Worm (Caenorhabditis elegans): ENCODE data around the gene ZK632.10.
"Not testable (repeated sequence)": the region's sequence is repeated elsewhere in the genome, so short reads cannot be mapped to it uniquely, and the experiment has no call there.

ZK632.10 gene

ce11 chrIII:9853667-9854620 is 26.4 kb upstream of the ZK632.10 start:
- peak; percentile 72; the same call in 1 of the 2 replicates for TF ChIP-seq Y56A3A.18 (GFP tag; IDR thresholded peaks at IDR 0.05)
- peak in 1 of 3 experiments; percentile 2 for TF ChIP-seq lin-35 (GFP tag; optimal IDR thresholded peaks at IDR 0.05)
- peak; percentile 25; the same call in 1 of the 2 replicates for TF ChIP-seq pbrm-1 (GFP tag; IDR thresholded peaks at IDR 0.05)
- peak; percentile 63; the same call in 1 of the 2 replicates for TF ChIP-seq B0336.3 (GFP tag; IDR thresholded peaks at IDR 0.05)
- TF ChIP-seq somi-1 (GFP tag; optimal IDR thresholded peaks at IDR 0.05), result peak; percentile 2
- no peak; the same call in 1 of the 2 replicates for TF ChIP-seq hmg-1.2 (GFP tag; IDR thresholded peaks at IDR 0.05)
- TF ChIP-seq repo-1 (tag; optimal IDR thresholded peaks at IDR 0.05), result peak; percentile 77
- peak; percentile 98 for TF ChIP-seq him-1 (tag; optimal IDR thresholded peaks at IDR 0.05)
- TF ChIP-seq nhr-27 (tag; optimal IDR thresholded peaks at IDR 0.05), result no peak
- 0 out of 2 replicates have a peak, but pooled peaks have one; percentile 51 for TF ChIP-seq Y53G8AR.9 (GFP tag; conservative IDR thresholded peaks at IDR 0.05)

DNA sequence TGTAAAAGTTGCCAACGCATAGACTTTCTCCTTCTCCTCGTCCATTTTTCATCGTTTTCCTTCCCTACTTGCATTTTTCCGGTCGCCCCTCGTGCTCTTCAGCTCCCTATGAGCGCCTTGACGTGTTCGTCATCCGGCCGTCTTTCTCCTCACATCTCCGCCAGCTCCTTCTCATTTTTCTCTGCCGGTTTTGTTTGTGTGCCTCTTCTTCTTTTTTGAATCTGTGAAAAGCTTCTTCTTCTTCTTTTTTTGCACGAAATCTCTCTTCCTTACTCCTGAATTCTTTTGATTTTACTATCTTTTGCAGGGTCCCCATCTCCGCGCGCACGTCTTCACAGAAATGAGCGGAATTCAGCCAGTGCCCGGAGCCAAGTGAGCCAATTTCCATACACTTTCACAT is 24.0 kb upstream of the ZK632.10 start, which contains the start of gene K11H3.3:
Gene K11H3.3, plus strand, starts transcription at position 308 of the 400 bp plus-strand sequence.
- TF ChIP-seq dox-1 (GFP tag; IDR thresholded peaks at IDR 0.05), result 0 out of 2 replicates have a peak, but pooled peaks have one; percentile 5
- no peak for TF ChIP-seq Y67H2A.10 (GFP tag; conservative IDR thresholded peaks at IDR 0.05)
- TF ChIP-seq ceh-79 (tag; optimal IDR thresholded peaks at IDR 0.05), result no peak

DNA sequence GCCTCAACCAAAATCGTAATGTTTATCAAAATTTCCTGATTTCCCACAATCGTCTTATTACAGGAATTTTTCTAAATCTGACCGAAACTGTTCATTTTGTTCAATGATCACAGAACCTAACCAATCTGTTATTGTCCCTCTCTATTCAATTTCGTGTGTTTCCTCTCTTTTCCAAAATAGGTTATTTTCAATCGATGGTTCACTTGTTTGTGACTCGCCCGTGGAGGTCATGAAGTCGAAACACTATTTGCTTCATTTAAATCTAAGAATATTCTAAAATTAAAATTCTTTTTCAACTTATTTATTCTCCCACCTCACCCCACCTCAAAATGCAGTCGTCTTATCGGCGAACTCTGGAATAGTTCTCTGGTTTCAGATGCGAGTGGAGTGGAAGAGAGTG is 23.4 kb upstream of the ZK632.10 start:
- TF ChIP-seq hmg-1.2 (GFP tag; IDR thresholded peaks at IDR 0.05) (no peak), nhr-80 (tag; optimal IDR thresholded peaks at IDR 0.05) (peak; percentile 47)

- peak; percentile 62 for TF ChIP-seq nhr-80 (tag; optimal IDR thresholded peaks at IDR 0.05)
- TF ChIP-seq Y56A3A.18 (GFP tag; IDR thresholded peaks at IDR 0.05), result no peak
Measured at ce11 chrIII:9849950-9850349, 22.4 kb upstream of the ZK632.10 start.

DNA sequence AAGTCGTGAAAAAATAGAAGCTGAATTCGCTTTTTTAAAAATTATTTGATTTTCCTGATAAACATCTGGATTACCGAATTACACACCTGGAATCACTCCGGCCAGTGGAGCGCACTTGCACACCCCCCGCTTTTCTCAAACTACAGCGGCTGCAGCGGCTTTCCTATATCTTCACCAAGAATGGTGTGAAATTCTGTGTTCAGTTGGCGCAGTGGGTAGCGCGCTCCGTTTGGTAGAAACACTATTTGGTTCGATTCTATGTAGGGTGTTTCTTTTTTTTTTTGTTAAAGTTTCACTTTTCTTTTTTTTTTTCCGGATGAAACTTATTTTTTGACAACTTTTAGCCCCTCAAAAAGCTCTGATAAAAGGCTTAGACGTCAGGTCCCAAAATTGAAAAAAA is 21.6 kb upstream of the ZK632.10 start:
- TF ChIP-seq madf-3 (GFP tag; IDR thresholded peaks at IDR 0.05), result 0 out of 2 replicates have a peak, but pooled peaks have one; percentile 57
- TF ChIP-seq madf-8 (GFP tag; conservative IDR thresholded peaks at IDR 0.05), result peak; percentile 29; the same call in 1 of the 2 replicates
- TF ChIP-seq mcd-1 (GFP tag; IDR thresholded peaks at IDR 0.05), result peak; percentile 74
- peak; percentile 73 for TF ChIP-seq tbp1 (GFP tag; optimal IDR thresholded peaks at IDR 0.05)
- TF ChIP-seq Y79H2A.3 (GFP tag; conservative IDR thresholded peaks at IDR 0.05), result peak; percentile 64; the same call in 1 of the 2 replicates
- peak; percentile 39 for TF ChIP-seq hmg-1.2 (GFP tag; IDR thresholded peaks at IDR 0.05)
- peak; percentile 21; the same call in 1 of the 2 replicates for TF ChIP-seq ekl-4 (GFP tag; IDR thresholded peaks at IDR 0.05)
- peak; percentile 43 for TF ChIP-seq B0261.1 (tag; optimal IDR thresholded peaks at IDR 0.05)
- not testable (repeated sequence) for TF ChIP-seq rpc-1 (optimal IDR thresholded peaks at IDR 0.05)
- peak; percentile 49 for TF ChIP-seq rpc-1 (tag; optimal IDR thresholded peaks at IDR 0.05)
- 0 out of 2 replicates have a peak, but pooled peaks have one; percentile 53 for TF ChIP-seq ztf-28 (GFP tag; IDR thresholded peaks at IDR 0.05)
- TF ChIP-seq egrh-3 (GFP tag; IDR thresholded peaks at IDR 0.05), result 0 out of 2 replicates have a peak, but pooled peaks have one; percentile 14
- TF ChIP-seq lin-26 (GFP tag; IDR thresholded peaks at IDR 0.05), result peak; percentile 73; the same call in 1 of the 2 replicates
- TF ChIP-seq madf-6 (GFP tag; IDR thresholded peaks at IDR 0.05), result peak; percentile 59
- 0 out of 2 replicates have a peak, but pooled peaks have one; percentile 42 for TF ChIP-seq pbrm-1 (GFP tag; IDR thresholded peaks at IDR 0.05)

DNA sequence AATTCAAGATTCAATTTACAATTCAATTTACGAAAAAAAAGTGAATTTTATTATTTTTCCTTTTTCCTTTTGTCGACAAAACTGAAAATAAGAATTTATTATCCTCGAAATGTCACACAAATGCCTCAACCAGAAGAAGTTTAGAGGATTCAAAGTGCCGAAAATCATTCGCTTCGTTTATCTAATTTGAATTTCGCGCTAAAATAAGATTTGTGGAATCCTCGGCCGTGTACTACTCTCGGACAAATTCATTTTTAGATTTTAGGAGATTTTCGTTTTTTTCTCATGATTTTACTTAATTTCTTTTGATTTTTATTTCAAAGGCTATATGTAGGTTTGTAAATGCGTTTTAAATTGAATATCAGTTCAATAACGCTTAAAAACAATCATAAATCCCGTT is 21.1 kb upstream of the ZK632.10 start:
- TF ChIP-seq rcor-1 (GFP tag; IDR thresholded peaks at IDR 0.05) (0 out of 2 replicates have a peak, but pooled peaks have one; percentile 21), lin-54 (GFP tag; optimal IDR thresholded peaks at IDR 0.05) (peak; percentile 48), akir-1 (GFP tag; optimal IDR thresholded peaks at IDR 0.05) (no peak), Y53G8AR.9 (GFP tag; conservative IDR thresholded peaks at IDR 0.05) (no peak), nfya-1 (tag; optimal IDR thresholded peaks at IDR 0.05; ENCODE audit: borderline replicate concordance, insufficient read depth) (no peak), madf-6 (GFP tag; IDR thresholded peaks at IDR 0.05) (peak; percentile 46)

All from whole organism, young adult.